Worm (Caenorhabditis elegans): Measurements from ENCODE around the gene blos-4.

Gene blos-4

ce11 chrII:6250782-6251461 lies 5.9 kb downstream of the blos-4 start, which contains the start of gene phb-2 (continued):
- TF ChIP-seq hrde-1 (tag; optimal IDR thresholded peaks at IDR 0.05; ENCODE audit: borderline replicate concordance) (no peak), akir-1 (GFP tag; optimal IDR thresholded peaks at IDR 0.05) (no peak), D2030.7 (GFP tag; IDR thresholded peaks at IDR 0.05) (peak; percentile 37), rcor-1 (GFP tag; IDR thresholded peaks at IDR 0.05) (peak; percentile 31; the same call in 1 of the 2 replicates), lag-1 (GFP tag; IDR thresholded peaks at IDR 0.05) (no peak), sdz-38 (tag; optimal IDR thresholded peaks at IDR 0.05) (no peak), athp-1 (tag; optimal IDR thresholded peaks at IDR 0.05) (no peak), repo-1 (tag; optimal IDR thresholded peaks at IDR 0.05) (no peak), tlf-1 (GFP tag; optimal IDR thresholded peaks at IDR 0.05) (no peak), B0019.2 (GFP tag; conservative IDR thresholded peaks at IDR 0.05) (no peak), aptf-3 (GFP tag; IDR thresholded peaks at IDR 0.05) (no peak), K11D2.4 (GFP tag; IDR thresholded peaks at IDR 0.05) (no peak), T26A5.8 (tag; optimal IDR thresholded peaks at IDR 0.05) (no peak), lin-54 (GFP tag; optimal IDR thresholded peaks at IDR 0.05) (peak; percentile 93), hlh-26 (GFP tag; conservative IDR thresholded peaks at IDR 0.05) (no peak), dox-1 (GFP tag; IDR thresholded peaks at IDR 0.05) (peak; percentile 78), bed-2 (GFP tag; IDR thresholded peaks at IDR 0.05) (no peak), unc-62 (GFP tag; optimal IDR thresholded peaks at IDR 0.05) (no peak), snpc-4 (GFP tag; optimal IDR thresholded peaks at IDR 0.05) (no peak), snpc-4 (tag; optimal IDR thresholded peaks at IDR 0.05) (peak; percentile 5 to 51 (median 15)), B0261.1 (tag; optimal IDR thresholded peaks at IDR 0.05) (no peak), Y95B8A.8 (GFP tag; IDR thresholded peaks at IDR 0.05) (no peak), attf-5 (GFP tag; optimal IDR thresholded peaks at IDR 0.05) (peak; percentile 77), pbrm-1 (GFP tag; IDR thresholded peaks at IDR 0.05) (peak; percentile 48; the same call in 1 of the 2 replicates), K12H6.12 (tag; optimal IDR thresholded peaks at IDR 0.05) (peak; percentile 25), xnd-1 (tag; optimal IDR thresholded peaks at IDR 0.05) (no peak), ztf-28 (GFP tag; IDR thresholded peaks at IDR 0.05) (no peak), F39B2.1 (GFP tag; IDR thresholded peaks at IDR 0.05) (no peak), lin-35 (GFP tag; optimal IDR thresholded peaks at IDR 0.05) (peak in 2 of 3 experiments; percentile 2 to 90), C17E4.6 (GFP tag; IDR thresholded peaks at IDR 0.05) (peak; percentile 39; the same call in 1 of the 2 replicates), him-1 (tag; optimal IDR thresholded peaks at IDR 0.05) (no peak), F37B4.10 (GFP tag; IDR thresholded peaks at IDR 0.05) (no peak), ceh-91 (GFP tag; IDR thresholded peaks at IDR 0.05) (peak; percentile 52), ZK185.1 (tag; optimal IDR thresholded peaks at IDR 0.05; ENCODE audit: poor library complexity, severe bottlenecking) (peak; percentile 22), cebp-1 (GFP tag; IDR thresholded peaks at IDR 0.05) (0 out of 2 replicates have a peak, but pooled peaks have one; percentile 14), cebp-1 (tag; optimal IDR thresholded peaks at IDR 0.05) (peak; percentile 59), efl-1 (GFP tag; optimal IDR thresholded peaks at IDR 0.05) (peak; percentile 83), attf-6 (GFP tag; IDR thresholded peaks at IDR 0.05) (no peak), ztf-3 (GFP tag; optimal IDR thresholded peaks at IDR 0.05) (no peak), Y79H2A.3 (GFP tag; conservative IDR thresholded peaks at IDR 0.05) (no peak), C06A6.2 (GFP tag; conservative IDR thresholded peaks at IDR 0.05) (no peak), egl-44 (GFP tag; IDR thresholded peaks at IDR 0.05) (no peak), snpc-3.4 (tag; optimal IDR thresholded peaks at IDR 0.05) (peak; percentile 19), dpff-1 (tag; optimal IDR thresholded peaks at IDR 0.05) (no peak), madf-8 (GFP tag; conservative IDR thresholded peaks at IDR 0.05) (0 out of 2 replicates have a peak, but pooled peaks have one; percentile 25), ccch-3 (GFP tag; optimal IDR thresholded peaks at IDR 0.05) (peak; percentile 2), F55B11.4 (tag; optimal IDR thresholded peaks at IDR 0.05; ENCODE audit: borderline replicate concordance, insufficient read depth) (no peak), zfh-2 (GFP tag; conservative IDR thresholded peaks at IDR 0.05) (no peak)

Measured in whole organism, young adult.